Worm (Caenorhabditis elegans) whole organism, L4 larva: Measurements from ENCODE around the gene sri-25.
A peak's percentile ranks its signal among the peaks of the same experiment; 100 is the strongest.

Experiments
- ama-1 ChIP-seq: fragments of 150-350 bp; optimal IDR thresholded peaks from 2 replicates; lab custom pipeline; 2014; ENCODE audit warnings: inconsistent platforms, mixed read lengths
- ceh-20 ChIP-seq: fragments of 200-800 bp; sonication (Bioruptor generic); IDR thresholded peaks from 2 replicates; pipeline ENCODE4 v1.3.6; 2022; ENCODE audit warnings: missing genetic modification reagents, missing genetic modification characterization, missing compliant biosample characterization
- ceh-82 ChIP-seq: sonication (generic microtip); optimal IDR thresholded peaks from 2 replicates; lab custom pipeline; 2017; ENCODE audit warnings: missing biosample characterization, missing genetic modification characterization
- lin-38 ChIP-seq: fragments of 200-800 bp; sonication (Bioruptor generic); IDR thresholded peaks from 2 replicates; pipeline ENCODE4 v1.3.6; 2022; ENCODE audit warnings: missing genetic modification reagents, missing genetic modification characterization, missing compliant biosample characterization
- nhr-10 ChIP-seq: fragments of 150-350 bp; optimal IDR thresholded peaks from 2 replicates; lab custom pipeline; 2014; ENCODE audit warnings: missing biosample characterization, missing genetic modification characterization
- unc-130 ChIP-seq: sonication (generic microtip); optimal IDR thresholded peaks from 2 replicates; lab custom pipeline; 2016; ENCODE audit warnings: missing genetic modification reagents, missing genetic modification characterization, missing compliant biosample characterization
- unc-62 ChIP-seq, 3 experiments: fragments of 150-350 bp in 1 of 3; sonication (generic microtip); optimal IDR thresholded peaks in 2 of 3; peaks in 1 of 3; 1 replicate in 1 of 3; 2 replicates in 2 of 3; lab custom pipeline; 2014 to 2017; ENCODE audit warnings: missing biosample characterization in 3 of 3, missing genetic modification characterization in 3 of 3, missing genetic modification reagents in 3 of 3, missing genotype in 1 of 3

DNA sequence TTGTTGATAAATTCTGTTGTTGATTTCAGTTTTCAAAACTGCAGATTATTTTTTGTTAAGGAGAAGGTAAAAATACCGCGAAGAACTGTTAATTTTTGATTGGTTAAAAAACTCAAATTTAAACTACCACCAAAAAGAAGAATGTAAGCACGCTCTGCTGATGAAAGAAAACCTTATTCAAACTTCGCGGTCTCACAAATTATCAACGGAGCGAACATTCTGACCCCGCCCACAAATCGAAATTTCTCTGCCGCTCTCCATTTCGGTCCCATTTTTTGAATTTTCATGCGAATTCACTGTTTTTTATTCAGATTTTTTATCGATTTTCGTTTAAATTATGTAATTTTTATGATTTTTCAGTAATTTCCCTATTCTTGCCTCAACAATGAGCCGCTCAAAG is 27.2 kb upstream of the sri-25 start, which contains the start of gene cyn-3:
- TF ChIP-seq ceh-82 (tag; lab: Kevin White, UChicago) (no peak), unc-62 (GFP tag; optimal IDR thresholded peaks at IDR 0.05 in 1 of 2; lab: Kevin White, UChicago) (peak in 1 of 2 experiments; percentile 85), unc-62 (tag; optimal IDR thresholded peaks at IDR 0.05; lab: Kevin White, UChicago) (no peak), lin-38 (GFP tag; lab: Robert Waterston, UW) (peak; percentile 98), ceh-20 (GFP tag; lab: Robert Waterston, UW) (no peak), ama-1 (peak; percentile 2), unc-130 (peak; percentile 31), nhr-10 (no peak)
